Fruit fly (Drosophila melanogaster) whole organism, embryonic: Measurements from ENCODE around the gene CG8541.

ENCODE experiments used
- B-H1 ChIP-seq: fragments of 200-800 bp; sonication (Bioruptor generic); IDR thresholded peaks from 3 replicates; pipeline ENCODE4 v1.3.6; 2022; ENCODE audit warnings: missing biosample characterization, missing genetic modification characterization
- CG11560 ChIP-seq: fragments of 200-800 bp; sonication (Bioruptor generic); IDR thresholded peaks from 3 replicates; pipeline ENCODE4 v1.3.6; 2022; ENCODE audit warnings: missing biosample characterization, missing genetic modification characterization
- CG14014 ChIP-seq: fragments of 200-800 bp; sonication (Bioruptor generic); IDR thresholded peaks from 2 replicates; pipeline ENCODE4 v1.3.6; 2022; ENCODE audit warnings: missing biosample characterization, missing genetic modification characterization
- CG14860 ChIP-seq: fragments of 200-800 bp; sonication (Bioruptor generic); IDR thresholded peaks from 3 replicates; pipeline ENCODE4 v1.3.6; 2022; ENCODE audit warnings: missing biosample characterization, missing genetic modification characterization; ENCODE audit not compliant: partially characterized antibody
- CG1529 ChIP-seq: fragments of 200-800 bp; sonication (Bioruptor generic); optimal IDR thresholded peaks from 3 replicates; lab custom pipeline; 2018; ENCODE audit warnings: missing biosample characterization, missing genetic modification characterization
- CG15479 ChIP-seq: fragments of 200-800 bp; sonication (Bioruptor generic); optimal IDR thresholded peaks from 3 replicates; lab custom pipeline; 2019; ENCODE audit warnings: missing biosample characterization, mild to moderate bottlenecking, missing genetic modification characterization, moderate library complexity
- CG16779 ChIP-seq: fragments of 200-800 bp; sonication (Bioruptor generic); IDR thresholded peaks from 2 replicates; pipeline ENCODE4 v1.3.6; 2022; ENCODE audit warnings: missing biosample characterization, missing genetic modification characterization
- CG16813 ChIP-seq: fragments of 200-800 bp; sonication (Bioruptor generic); IDR thresholded peaks from 3 replicates; pipeline ENCODE4 v1.3.6; 2022; ENCODE audit warnings: missing biosample characterization, missing genetic modification characterization; ENCODE audit not compliant: partially characterized antibody
- CG1832 ChIP-seq: fragments of 200-800 bp; sonication (Bioruptor generic); optimal IDR thresholded peaks from 2 replicates; lab custom pipeline; 2017; ENCODE audit warnings: missing biosample characterization, mild to moderate bottlenecking, missing genetic modification characterization, inconsistent platforms
- CG2712 ChIP-seq: fragments of 200-800 bp; optimal IDR thresholded peaks from 3 replicates; lab custom pipeline; 2019; ENCODE audit warnings: missing biosample characterization, mild to moderate bottlenecking, missing genetic modification characterization, moderate library complexity
- CG31388 ChIP-seq: fragments of 200-800 bp; sonication (Bioruptor generic); optimal IDR thresholded peaks from 2 replicates; lab custom pipeline; 2016; ENCODE audit warnings: missing biosample characterization, missing genetic modification characterization
- CG34224 ChIP-seq: fragments of 200-800 bp; sonication (Bioruptor generic); IDR thresholded peaks from 3 replicates; pipeline ENCODE4 v1.3.6; 2022; ENCODE audit warnings: missing biosample characterization, missing genetic modification characterization; ENCODE audit not compliant: partially characterized antibody
- CG4424 ChIP-seq: fragments of 200-800 bp; sonication (Bioruptor generic); optimal IDR thresholded peaks from 3 replicates; lab custom pipeline; 2016; ENCODE audit warnings: missing biosample characterization, missing genetic modification characterization
- CG6254 ChIP-seq: fragments of 200-800 bp; sonication (Bioruptor generic); optimal IDR thresholded peaks from 3 replicates; lab custom pipeline; 2017; ENCODE audit warnings: mild to moderate bottlenecking, missing biosample characterization, missing genetic modification reagents, missing genetic modification characterization
- CG6689 ChIP-seq: fragments of 200-800 bp; sonication (Bioruptor generic); IDR thresholded peaks from 2 replicates; pipeline ENCODE4 v1.3.6; 2022; ENCODE audit warnings: missing biosample characterization, missing genetic modification characterization
- CG7357 ChIP-seq: fragments of 200-800 bp; sonication (Bioruptor generic); IDR thresholded peaks from 3 replicates; pipeline ENCODE4 v1.3.6; 2022; ENCODE audit warnings: missing biosample characterization, missing genetic modification characterization
- CG7556 ChIP-seq: fragments of 200-800 bp; sonication (Bioruptor generic); optimal IDR thresholded peaks from 2 replicates; lab custom pipeline; 2017; ENCODE audit warnings: missing biosample characterization, mild to moderate bottlenecking, missing genetic modification characterization
- CG7745 ChIP-seq: fragments of 200-800 bp; sonication (Bioruptor generic); optimal IDR thresholded peaks from 2 replicates; lab custom pipeline; 2018; ENCODE audit warnings: missing biosample characterization, mild to moderate bottlenecking, missing genetic modification characterization, moderate library complexity
- CG8281 ChIP-seq: fragments of 200-800 bp; sonication (Bioruptor generic); optimal IDR thresholded peaks from 2 replicates; lab custom pipeline; 2018; ENCODE audit warnings: missing biosample characterization, mild to moderate bottlenecking, missing genetic modification characterization, moderate library complexity
- CTCF ChIP-seq: fragments of 200-800 bp; sonication (Bioruptor generic); optimal IDR thresholded peaks from 2 replicates; lab custom pipeline; 2017; ENCODE audit warnings: missing biosample characterization, mild to moderate bottlenecking, missing genetic modification characterization, moderate library complexity
- Dip3 ChIP-seq: fragments of 200-800 bp; sonication (Bioruptor generic); optimal IDR thresholded peaks from 3 replicates; lab custom pipeline; 2016; ENCODE audit warnings: missing biosample characterization, missing genetic modification characterization
- Ets65A ChIP-seq: fragments of 200-800 bp; sonication (Bioruptor generic); peaks from one replicate; lab custom pipeline; 2016; ENCODE audit warnings: missing biosample characterization, missing genetic modification characterization
- HmgZ ChIP-seq: fragments of 200-800 bp; sonication (Bioruptor generic); optimal IDR thresholded peaks from 2 replicates; lab custom pipeline; 2018; ENCODE audit warnings: missing biosample characterization, mild to moderate bottlenecking, missing genetic modification characterization
- Hr39 ChIP-seq: fragments of >200 bp; optimal IDR thresholded peaks from 2 replicates; lab custom pipeline; 2017
- Hsf ChIP-seq: fragments of 200-800 bp; sonication (Bioruptor generic); optimal IDR thresholded peaks from 3 replicates; lab custom pipeline; 2016; ENCODE audit warnings: missing biosample characterization, missing genetic modification characterization
- Mad ChIP-seq: fragments of 200-800 bp; sonication (Bioruptor generic); optimal IDR thresholded peaks from 2 replicates; lab custom pipeline; 2016; ENCODE audit warnings: missing biosample characterization, missing genetic modification characterization
- NC2α ChIP-seq: fragments of 200-800 bp; sonication (Bioruptor generic); optimal IDR thresholded peaks from 2 replicates; lab custom pipeline; 2016; ENCODE audit warnings: missing biosample characterization, missing genetic modification characterization
- Nf-YC ChIP-seq: fragments of 200-800 bp; optimal IDR thresholded peaks from 3 replicates; lab custom pipeline; 2019; ENCODE audit warnings: missing biosample characterization, mild to moderate bottlenecking, missing genetic modification characterization, moderate library complexity
- Rfx ChIP-seq: fragments of 200-800 bp; sonication (Bioruptor generic); IDR thresholded peaks from 2 replicates; pipeline ENCODE4 v1.3.6; 2022; ENCODE audit warnings: missing biosample characterization, missing genetic modification characterization
- Side ChIP-seq: fragments of 200-800 bp; sonication (Bioruptor generic); optimal IDR thresholded peaks from 2 replicates; lab custom pipeline; 2016; ENCODE audit warnings: missing biosample characterization, missing genetic modification characterization
- Sin3A ChIP-seq: fragments of >200 bp; optimal IDR thresholded peaks from 2 replicates; lab custom pipeline; 2018
- Ssrp ChIP-seq: fragments of 200-800 bp; sonication (Bioruptor generic); optimal IDR thresholded peaks from 2 replicates; lab custom pipeline; 2018; ENCODE audit warnings: missing biosample characterization, mild to moderate bottlenecking, missing genetic modification characterization, moderate library complexity
- Vsx1 ChIP-seq: fragments of 200-800 bp; sonication (Bioruptor generic); optimal IDR thresholded peaks from 2 replicates; lab custom pipeline; 2017; ENCODE audit warnings: missing biosample characterization, mild to moderate bottlenecking, missing genetic modification characterization, missing genetic modification reagents
- Xbp1 ChIP-seq: fragments of 200-800 bp; sonication (Bioruptor generic); optimal IDR thresholded peaks from 3 replicates; lab custom pipeline; 2016; ENCODE audit warnings: missing biosample characterization, mild to moderate bottlenecking, missing genetic modification characterization
- bbx ChIP-seq: fragments of 200-800 bp; sonication (Bioruptor generic); IDR thresholded peaks from 2 replicates; pipeline ENCODE4 v1.3.6; 2022; ENCODE audit warnings: missing biosample characterization, missing genetic modification characterization; ENCODE audit not compliant: partially characterized antibody
- cas ChIP-seq: fragments of 200-800 bp; sonication (Bioruptor generic); IDR thresholded peaks from 2 replicates; pipeline ENCODE4 v1.3.6; 2022; ENCODE audit warnings: missing biosample characterization, missing genetic modification characterization
- chif ChIP-seq, 2 experiments: fragments of 200-800 bp; sonication (Bioruptor generic); optimal IDR thresholded peaks; 3 replicates each; lab custom pipeline; 2016; ENCODE audit warnings: missing biosample characterization in 2 of 2, missing genetic modification characterization in 2 of 2
- crp ChIP-seq, 2 experiments: fragments of 200-800 bp; sonication (Bioruptor generic); optimal IDR thresholded peaks; 2 replicates in 1 of 2; 3 replicates in 1 of 2; lab custom pipeline; 2017; ENCODE audit warnings: missing biosample characterization in 2 of 2, missing genetic modification characterization in 2 of 2, mild to moderate bottlenecking in 1 of 2, moderate library complexity in 1 of 2
- cwo ChIP-seq: fragments of 200-800 bp; sonication (Bioruptor generic); optimal IDR thresholded peaks from 3 replicates; lab custom pipeline; 2017; ENCODE audit warnings: missing biosample characterization, missing genetic modification characterization, mild to moderate bottlenecking, moderate library complexity, missing genetic modification reagents
- da ChIP-seq: fragments of 200-800 bp; sonication (Bioruptor generic); optimal IDR thresholded peaks from 2 replicates; lab custom pipeline; 2016; ENCODE audit warnings: missing biosample characterization, missing genetic modification characterization
- dmrt99B ChIP-seq: fragments of 200-800 bp; sonication (Bioruptor generic); optimal IDR thresholded peaks from 2 replicates; lab custom pipeline; 2018; ENCODE audit warnings: missing biosample characterization, mild to moderate bottlenecking, missing genetic modification characterization, moderate library complexity
- fd64A ChIP-seq: fragments of 200-800 bp; sonication (Bioruptor generic); optimal IDR thresholded peaks from 3 replicates; lab custom pipeline; 2018; ENCODE audit warnings: missing biosample characterization, mild to moderate bottlenecking, missing genetic modification characterization
- fru ChIP-seq: fragments of >200 bp; optimal IDR thresholded peaks from 2 replicates; lab custom pipeline; 2017
- kah ChIP-seq: fragments of 200-800 bp; sonication (Bioruptor generic); optimal IDR thresholded peaks from 2 replicates; lab custom pipeline; 2018; ENCODE audit warnings: missing biosample characterization, mild to moderate bottlenecking, missing genetic modification characterization
- pros ChIP-seq: fragments of 200-800 bp; sonication (Bioruptor generic); optimal IDR thresholded peaks from 3 replicates; lab custom pipeline; 2019; ENCODE audit warnings: missing biosample characterization, mild to moderate bottlenecking, missing genetic modification characterization, moderate library complexity
- pum ChIP-seq: fragments of 200-800 bp; sonication (Bioruptor generic); optimal IDR thresholded peaks from 2 replicates; lab custom pipeline; 2016; ENCODE audit warnings: missing biosample characterization, missing genetic modification characterization
- tap ChIP-seq: fragments of 200-800 bp; optimal IDR thresholded peaks from 3 replicates; lab custom pipeline; 2019; ENCODE audit warnings: missing biosample characterization, mild to moderate bottlenecking, missing genetic modification characterization, moderate library complexity
- vnd ChIP-seq: fragments of 200-800 bp; sonication (Bioruptor generic); IDR thresholded peaks from 3 replicates; pipeline ENCODE4 v1.3.6; 2022; ENCODE audit warnings: missing biosample characterization, missing genetic modification characterization; ENCODE audit not compliant: partially characterized antibody
- wek ChIP-seq: fragments of 200-800 bp; sonication (Bioruptor generic); optimal IDR thresholded peaks from 3 replicates; lab custom pipeline; 2018; ENCODE audit warnings: missing biosample characterization, mild to moderate bottlenecking, missing genetic modification characterization, moderate library complexity
- zfh2 ChIP-seq: fragments of 200-800 bp; sonication (Bioruptor generic); optimal IDR thresholded peaks from 2 replicates; lab custom pipeline; 2016; ENCODE audit warnings: missing biosample characterization, missing genetic modification characterization

CG8541 gene

dm6 chr3L:7434715-7435653 lies 36.4 kb upstream of the CG8541 start, which contains the start of gene Rac2 (continued):
- TF ChIP-seq CG1529 (GFP tag; lab: Kevin White, UChicago), result no peak
- TF ChIP-seq B-H1 (GFP tag; lab: Robert Waterston, UW), result no peak
- TF ChIP-seq tap (tag; lab: Kevin White, UChicago), result no peak
- TF ChIP-seq CG14014 (GFP tag; lab: Robert Waterston, UW), result 0 out of 2 replicates have a peak, but pooled peaks have one; percentile 9
- TF ChIP-seq Sin3A, result no peak
- no peak for TF ChIP-seq zfh2 (GFP tag; lab: Kevin White, UChicago)
- no peak for TF ChIP-seq fru (lab: Kevin White, UChicago)
- TF ChIP-seq CG7745, result no peak
- no peak for TF ChIP-seq pum (GFP tag; lab: Kevin White, UChicago)
- peak; percentile 19 for TF ChIP-seq HmgZ
- peak; percentile 34 for TF ChIP-seq CG15479 (GFP tag; lab: Kevin White, UChicago)
- peak; percentile 95 for TF ChIP-seq CG1832
- TF ChIP-seq Ets65A (GFP tag; lab: Kevin White, UChicago), result no peak
- TF ChIP-seq CG11560 (tag; lab: Robert Waterston, UW), result no peak
- TF ChIP-seq Hsf, result peak; percentile 22
- no peak for TF ChIP-seq chif (GFP tag; optimal IDR thresholded peaks at IDR 0.05; lab: Kevin White, UChicago)
- no peak for TF ChIP-seq CTCF (GFP tag; lab: Kevin White, UChicago)
- TF ChIP-seq CG4424 (GFP tag; lab: Kevin White, UChicago), result no peak
- TF ChIP-seq CG7556 (GFP tag; lab: Kevin White, UChicago), result no peak
- TF ChIP-seq Hr39 (lab: Kevin White, UChicago), result no peak
- no peak for TF ChIP-seq cwo (GFP tag; lab: Kevin White, UChicago)
- TF ChIP-seq CG6689 (GFP tag; lab: Robert Waterston, UW), result no peak
- peak; percentile 6 for TF ChIP-seq Xbp1 (GFP tag; lab: Kevin White, UChicago)
- peak; percentile 44 for TF ChIP-seq Nf-YC (tag; lab: Kevin White, UChicago)
- no peak for TF ChIP-seq Mad (GFP tag; lab: Kevin White, UChicago)
- TF ChIP-seq CG6254 (GFP tag; lab: Kevin White, UChicago), result peak; percentile 35
- TF ChIP-seq CG31388 (GFP tag; lab: Kevin White, UChicago), result no peak
- no peak for TF ChIP-seq CG14860 (GFP tag; lab: Robert Waterston, UW)
- TF ChIP-seq Side, result peak; percentile 12
- TF ChIP-seq CG34224 (GFP tag; lab: Robert Waterston, UW), result peak; percentile 42; the same call in 2 of the 3 replicates
- peak; percentile 54 for TF ChIP-seq bbx
- TF ChIP-seq CG2712, result peak; percentile 23
- no peak for TF ChIP-seq CG8281
- TF ChIP-seq Ssrp (tag; lab: Kevin White, UChicago), result no peak
- TF ChIP-seq Rfx, result 0 out of 2 replicates have a peak, but pooled peaks have one; percentile 9
- peak; percentile 58 for TF ChIP-seq pros
- no peak for TF ChIP-seq vnd (GFP tag; lab: Robert Waterston, UW)
- no peak for TF ChIP-seq CG16779 (GFP tag; lab: Robert Waterston, UW)
- no peak for TF ChIP-seq crp (GFP tag; optimal IDR thresholded peaks at IDR 0.05; lab: Kevin White, UChicago)
- no peak for TF ChIP-seq da
- no peak for TF ChIP-seq Dip3 (GFP tag; lab: Kevin White, UChicago)
- TF ChIP-seq Vsx1 (GFP tag; lab: Kevin White, UChicago), result peak; percentile 58
- no peak for TF ChIP-seq fd64A (GFP tag; lab: Kevin White, UChicago)
- TF ChIP-seq kah (GFP tag; lab: Kevin White, UChicago), result peak; percentile 23
- TF ChIP-seq CG7357 (GFP tag; lab: Robert Waterston, UW), result 0 out of 3 replicates have a peak, but pooled peaks have one; percentile 13
- no peak for TF ChIP-seq NC2α (GFP tag; lab: Kevin White, UChicago)
- no peak for TF ChIP-seq wek (GFP tag; lab: Kevin White, UChicago)
- TF ChIP-seq cas (GFP tag; lab: Robert Waterston, UW), result no peak
- peak; percentile 40; the same call in 1 of the 3 replicates for TF ChIP-seq CG16813 (GFP tag; lab: Robert Waterston, UW)
- peak; percentile 5 for TF ChIP-seq dmrt99B
